Fruit fly (Drosophila melanogaster): ENCODE results near the gene CG43293.

Gene CG43293

dm6 chr3L:6188995-6189927, 4.3 kb downstream of the CG43293 start, which contains the start of the genes D19A and CG7386:
TSS of gene D19A (minus strand) at chr3L:6189123.
TSS of gene CG7386 (plus strand) at chr3L:6189745.
- TF ChIP-seq CG4496 (GFP tag; IDR thresholded peaks at IDR 0.05) = peak; percentile 77
- peak; percentile 38; the same call in 1 of the 2 replicates for TF ChIP-seq CG32121 (GFP tag; IDR thresholded peaks at IDR 0.05)
- TF ChIP-seq CG12605 (GFP tag; IDR thresholded peaks at IDR 0.05) = peak; percentile 48; the same call in 1 of the 2 replicates
- TF ChIP-seq fd96Ca (GFP tag; IDR thresholded peaks at IDR 0.05) = peak; percentile 30; the same call in 1 of the 3 replicates
- no peak for TF ChIP-seq D1 (tag; optimal IDR thresholded peaks at IDR 0.05)
- TF ChIP-seq Pif1A (GFP tag; optimal IDR thresholded peaks at IDR 0.05) = no peak
- no peak for TF ChIP-seq Pif1B (GFP tag; optimal IDR thresholded peaks at IDR 0.05)
- TF ChIP-seq CG15710 (tag; optimal IDR thresholded peaks at IDR 0.05) = peak; percentile 28
- TF ChIP-seq gl (tag; optimal IDR thresholded peaks at IDR 0.05) = no peak
- no peak for TF ChIP-seq CG14655 (GFP tag; optimal IDR thresholded peaks at IDR 0.05)
- TF ChIP-seq CG8159 (tag; optimal IDR thresholded peaks at IDR 0.05) = peak; percentile 52
- TF ChIP-seq Ets98B (GFP tag; IDR thresholded peaks at IDR 0.05) = peak; percentile 59
- peak; percentile 11 for TF ChIP-seq Snoo (tag; optimal IDR thresholded peaks at IDR 0.05)
- TF ChIP-seq EcR (GFP tag; optimal IDR thresholded peaks at IDR 0.05) = peak; percentile 1
- TF ChIP-seq CG13204 (GFP tag; optimal IDR thresholded peaks at IDR 0.05) = no peak
- TF ChIP-seq CG17806 (tag; optimal IDR thresholded peaks at IDR 0.05) = peak; percentile 22
- no peak for TF ChIP-seq CG34367 (tag; optimal IDR thresholded peaks at IDR 0.05)
- TF ChIP-seq CG8301 (tag; optimal IDR thresholded peaks at IDR 0.05) = peak; percentile 9
- TF ChIP-seq CG10348 (GFP tag; IDR thresholded peaks at IDR 0.05) = no peak
- TF ChIP-seq rn (GFP tag; IDR thresholded peaks at IDR 0.05) = peak; percentile 43; the same call in 1 of the 2 replicates
- peak; percentile 11 for TF ChIP-seq CG9948 (tag; optimal IDR thresholded peaks at IDR 0.05)

DNA sequence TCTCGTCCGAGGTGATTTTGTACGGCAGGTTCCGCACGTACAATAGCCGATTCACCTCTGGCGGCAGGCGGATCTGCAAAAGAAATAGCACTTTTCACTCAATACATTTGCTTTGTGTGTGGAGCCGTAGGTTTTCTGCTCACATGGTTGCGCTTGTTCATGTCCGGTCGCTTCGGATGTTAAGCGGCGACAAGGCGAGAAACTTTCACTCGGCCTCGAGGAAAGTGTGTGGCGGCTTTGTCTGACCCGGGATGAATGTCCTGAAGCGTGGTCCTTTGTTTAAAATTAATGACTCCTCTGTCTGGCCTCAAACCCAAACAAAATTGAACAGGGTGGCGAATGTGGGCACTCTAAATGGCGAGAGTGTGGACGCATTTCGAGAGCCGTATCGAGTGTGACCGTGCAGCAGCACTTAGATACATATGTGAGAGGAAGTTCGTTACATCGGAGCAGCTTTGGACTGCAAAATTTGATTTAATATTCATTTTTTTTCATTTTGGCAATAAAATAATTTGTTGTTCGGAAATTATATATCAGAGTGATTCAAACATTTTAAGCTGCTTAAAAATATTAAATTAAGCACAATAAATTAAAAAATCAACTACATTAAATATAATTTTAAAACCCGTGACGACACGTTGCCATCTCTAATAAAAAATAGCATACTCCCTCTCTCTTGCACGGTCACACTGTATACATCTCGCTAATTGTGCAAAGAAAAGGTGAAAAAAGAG, 8.0 kb downstream of the CG43293 start, which contains the start of the genes Sf3b6 and Tnpo:
TSS of gene Sf3b6 (minus strand) at position 358 of the 734 bp plus-strand sequence.
TSS of gene Tnpo (plus strand) at position 659 of the 734 bp plus-strand sequence.
- no peak for TF ChIP-seq CG14655 (GFP tag; optimal IDR thresholded peaks at IDR 0.05)
- peak; percentile 60; the same call in 2 of the 3 replicates for TF ChIP-seq CG4496 (GFP tag; IDR thresholded peaks at IDR 0.05)
- peak; percentile 81 for TF ChIP-seq EcR (GFP tag; optimal IDR thresholded peaks at IDR 0.05)
- TF ChIP-seq CG32121 (GFP tag; IDR thresholded peaks at IDR 0.05) = peak; percentile 58; the same call in 1 of the 2 replicates
- no peak for TF ChIP-seq gl (tag; optimal IDR thresholded peaks at IDR 0.05)
- no peak; the same call in none of the 2 replicates for TF ChIP-seq Ets98B (GFP tag; IDR thresholded peaks at IDR 0.05)
- peak; percentile 76 for TF ChIP-seq Snoo (tag; optimal IDR thresholded peaks at IDR 0.05)
- no peak for TF ChIP-seq CG12605 (GFP tag; IDR thresholded peaks at IDR 0.05)
- TF ChIP-seq Pif1B (GFP tag; optimal IDR thresholded peaks at IDR 0.05) = no peak
- TF ChIP-seq CG17806 (tag; optimal IDR thresholded peaks at IDR 0.05) = peak; percentile 52
- TF ChIP-seq CG8301 (tag; optimal IDR thresholded peaks at IDR 0.05) = no peak
- peak; percentile 83 for TF ChIP-seq CG15710 (tag; optimal IDR thresholded peaks at IDR 0.05)
- TF ChIP-seq rn (GFP tag; IDR thresholded peaks at IDR 0.05) = peak; percentile 64
- 0 out of 2 replicates have a peak, but pooled peaks have one; percentile 19 for TF ChIP-seq CG10348 (GFP tag; IDR thresholded peaks at IDR 0.05)
- peak; percentile 73 for TF ChIP-seq CG9948 (tag; optimal IDR thresholded peaks at IDR 0.05)
- no peak for TF ChIP-seq CG8159 (tag; optimal IDR thresholded peaks at IDR 0.05)
- TF ChIP-seq Pif1A (GFP tag; optimal IDR thresholded peaks at IDR 0.05) = no peak
- TF ChIP-seq CG13204 (GFP tag; optimal IDR thresholded peaks at IDR 0.05) = no peak
- peak; percentile 54; the same call in 2 of the 3 replicates for TF ChIP-seq fd96Ca (GFP tag; IDR thresholded peaks at IDR 0.05)
- peak; percentile 57 for TF ChIP-seq CG34367 (tag; optimal IDR thresholded peaks at IDR 0.05)
- TF ChIP-seq D1 (tag; optimal IDR thresholded peaks at IDR 0.05) = no peak

dm6 chr3L:6193556-6194114, 8.6 kb downstream of the CG43293 start:
- no peak for TF ChIP-seq CG8159 (tag; optimal IDR thresholded peaks at IDR 0.05)
- TF ChIP-seq rn (GFP tag; IDR thresholded peaks at IDR 0.05) = no peak
- no peak for TF ChIP-seq CG13204 (GFP tag; optimal IDR thresholded peaks at IDR 0.05)
- TF ChIP-seq CG4496 (GFP tag; IDR thresholded peaks at IDR 0.05) = 0 out of 3 replicates have a peak, but pooled peaks have one; percentile 4
- TF ChIP-seq EcR (GFP tag; optimal IDR thresholded peaks at IDR 0.05) = peak; percentile 96

DNA sequence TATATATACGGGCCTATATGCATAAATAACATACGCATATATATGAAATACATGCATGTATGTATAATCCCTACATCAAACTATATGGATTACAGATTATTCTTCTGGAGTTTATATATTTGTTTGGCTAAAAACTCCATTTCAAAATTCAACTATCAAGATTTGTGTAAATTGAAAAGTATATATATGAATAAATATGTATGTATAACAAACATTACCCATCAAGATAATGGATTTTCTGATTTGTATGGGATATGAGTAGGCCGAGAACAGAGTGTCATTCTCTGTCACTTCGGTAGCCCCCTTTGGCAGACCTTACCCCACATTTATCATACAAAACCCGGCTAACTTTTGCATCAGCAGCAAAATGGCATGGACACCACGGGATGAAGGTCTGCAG, 15.2 kb downstream of the CG43293 start, which contains the start of gene CG8219:
TSS of gene CG8219 (plus strand) at position 301 of the 400 bp plus-strand sequence.
- no peak for TF ChIP-seq CG8159 (tag; optimal IDR thresholded peaks at IDR 0.05)
- TF ChIP-seq Pif1A (GFP tag; optimal IDR thresholded peaks at IDR 0.05) = no peak

Data from whole organism, pupa.